Fruit fly (Drosophila melanogaster) whole organism, embryonic: ENCODE measurements around the gene TrpA1.

Experiments
- ATbp ChIP-seq: fragments of 200-800 bp; sonication (Bioruptor generic); optimal IDR thresholded peaks from 2 replicates; lab custom pipeline; 2017; ENCODE audit warnings: missing biosample characterization, mild to moderate bottlenecking, missing genetic modification characterization, missing genetic modification reagents
- Aef1 ChIP-seq: fragments of 200-800 bp; sonication (Bioruptor generic); IDR thresholded peaks from 3 replicates; pipeline ENCODE4 v1.3.6; 2022; ENCODE audit warnings: missing biosample characterization, missing genetic modification characterization
- CG10209 ChIP-seq: fragments of 200-800 bp; sonication (Bioruptor generic); optimal IDR thresholded peaks from 3 replicates; lab custom pipeline; 2017; ENCODE audit warnings: missing biosample characterization, mild to moderate bottlenecking, missing genetic modification characterization, missing genetic modification reagents
- CG11085 ChIP-seq: fragments of 200-800 bp; sonication (Bioruptor generic); IDR thresholded peaks from 2 replicates; pipeline ENCODE4 v1.3.6; 2022; ENCODE audit warnings: missing biosample characterization, missing genetic modification characterization
- CG12104 ChIP-seq: fragments of 200-800 bp; sonication (Bioruptor generic); optimal IDR thresholded peaks from 3 replicates; lab custom pipeline; 2016; ENCODE audit warnings: missing biosample characterization, missing genetic modification characterization
- CG12219 ChIP-seq: fragments of 200-800 bp; sonication (Bioruptor generic); optimal IDR thresholded peaks from 3 replicates; lab custom pipeline; 2018; ENCODE audit warnings: missing biosample characterization, mild to moderate bottlenecking, missing genetic modification characterization
- CG12236 ChIP-seq: fragments of 200-800 bp; sonication (Bioruptor generic); optimal IDR thresholded peaks from 2 replicates; lab custom pipeline; 2016; ENCODE audit warnings: missing biosample characterization, missing genetic modification characterization
- CG1233 ChIP-seq: fragments of 200-800 bp; sonication (Bioruptor generic); optimal IDR thresholded peaks from 4 replicates; lab custom pipeline; 2018; ENCODE audit warnings: missing biosample characterization, mild to moderate bottlenecking, missing genetic modification characterization
- CG13296 ChIP-seq: fragments of 200-800 bp; sonication (Bioruptor generic); optimal IDR thresholded peaks from 3 replicates; lab custom pipeline; 2018; ENCODE audit warnings: missing biosample characterization, mild to moderate bottlenecking, missing genetic modification characterization
- CG13424 ChIP-seq: fragments of 200-800 bp; sonication (Bioruptor generic); optimal IDR thresholded peaks from 2 replicates; lab custom pipeline; 2019; ENCODE audit warnings: missing biosample characterization, mild to moderate bottlenecking, missing genetic modification characterization, moderate library complexity
- CG14965 ChIP-seq: fragments of 200-800 bp; sonication (Bioruptor generic); optimal IDR thresholded peaks from 2 replicates; lab custom pipeline; 2016; ENCODE audit warnings: missing biosample characterization, missing genetic modification characterization, borderline replicate concordance
- CG16863 ChIP-seq: fragments of 200-800 bp; sonication (Bioruptor generic); optimal IDR thresholded peaks from 3 replicates; lab custom pipeline; 2016; ENCODE audit warnings: missing biosample characterization, missing genetic modification characterization
- CG17359 ChIP-seq: fragments of 200-800 bp; sonication (Bioruptor generic); optimal IDR thresholded peaks from 3 replicates; lab custom pipeline; 2018; ENCODE audit warnings: missing biosample characterization, mild to moderate bottlenecking, missing genetic modification characterization, moderate library complexity
- CG18262 ChIP-seq: fragments of 200-800 bp; optimal IDR thresholded peaks from 3 replicates; lab custom pipeline; 2019; ENCODE audit warnings: missing biosample characterization, mild to moderate bottlenecking, missing genetic modification characterization, moderate library complexity
- CG18476 ChIP-seq: fragments of 200-800 bp; sonication (Bioruptor generic); optimal IDR thresholded peaks from 2 replicates; lab custom pipeline; 2016; ENCODE audit warnings: missing biosample characterization, mild to moderate bottlenecking, missing genetic modification characterization
- CG2202 ChIP-seq: fragments of 200-800 bp; sonication (Bioruptor generic); optimal IDR thresholded peaks from 2 replicates; lab custom pipeline; 2018; ENCODE audit warnings: missing biosample characterization, mild to moderate bottlenecking, missing genetic modification characterization
- CG2678 ChIP-seq: fragments of 200-800 bp; sonication (Bioruptor generic); optimal IDR thresholded peaks from 3 replicates; lab custom pipeline; 2019; ENCODE audit warnings: missing biosample characterization, mild to moderate bottlenecking, missing genetic modification characterization, moderate library complexity
- CG31365 ChIP-seq: fragments of 200-800 bp; sonication (Bioruptor generic); optimal IDR thresholded peaks from 2 replicates; lab custom pipeline; 2018; ENCODE audit warnings: missing biosample characterization, mild to moderate bottlenecking, missing genetic modification characterization
- CG31441 ChIP-seq: fragments of 200-800 bp; sonication (Bioruptor generic); IDR thresholded peaks from 2 replicates; pipeline ENCODE4 v1.3.6; 2022; ENCODE audit warnings: missing biosample characterization, missing genetic modification characterization
- CG3407 ChIP-seq: fragments of 200-800 bp; sonication (Bioruptor generic); optimal IDR thresholded peaks from 2 replicates; lab custom pipeline; 2018; ENCODE audit warnings: missing biosample characterization, mild to moderate bottlenecking, missing genetic modification characterization
- CG6254 ChIP-seq: fragments of 200-800 bp; sonication (Bioruptor generic); optimal IDR thresholded peaks from 3 replicates; lab custom pipeline; 2017; ENCODE audit warnings: mild to moderate bottlenecking, missing biosample characterization, missing genetic modification reagents, missing genetic modification characterization
- CG6689 ChIP-seq: fragments of 200-800 bp; sonication (Bioruptor generic); IDR thresholded peaks from 2 replicates; pipeline ENCODE4 v1.3.6; 2022; ENCODE audit warnings: missing biosample characterization, missing genetic modification characterization
- CG8290 ChIP-seq, 3 experiments: fragments of 200-800 bp; sonication (Bioruptor generic); optimal IDR thresholded peaks; 2 replicates each; lab custom pipeline; 2016 to 2019; ENCODE audit warnings: missing biosample characterization in 3 of 3, missing genetic modification characterization in 3 of 3, mild to moderate bottlenecking in 2 of 3, moderate library complexity in 1 of 3
- CG8924 ChIP-seq: fragments of 200-800 bp; optimal IDR thresholded peaks from 3 replicates; lab custom pipeline; 2019; ENCODE audit warnings: missing biosample characterization, mild to moderate bottlenecking, missing genetic modification characterization, moderate library complexity
- Camta ChIP-seq: fragments of 200-800 bp; sonication (Bioruptor generic); optimal IDR thresholded peaks from 2 replicates; lab custom pipeline; 2016; ENCODE audit warnings: missing biosample characterization, missing genetic modification characterization
- Med ChIP-seq: fragments of 200-800 bp; sonication (Bioruptor generic); peaks from one replicate; lab custom pipeline; 2016; ENCODE audit warnings: missing biosample characterization, missing genetic modification characterization, mild to moderate bottlenecking, inconsistent platforms, moderate library complexity
- NC2β ChIP-seq: fragments of 200-800 bp; sonication (Bioruptor generic); optimal IDR thresholded peaks from 2 replicates; lab custom pipeline; 2016; ENCODE audit warnings: missing biosample characterization, missing genetic modification characterization
- Nf-YB ChIP-seq: fragments of 200-800 bp; sonication (Bioruptor generic); optimal IDR thresholded peaks from 3 replicates; lab custom pipeline; 2019; ENCODE audit warnings: missing biosample characterization, mild to moderate bottlenecking, missing genetic modification characterization, moderate library complexity
- Oaz ChIP-seq: fragments of 200-800 bp; sonication (Bioruptor generic); IDR thresholded peaks from 2 replicates; pipeline ENCODE4 v1.3.6; 2022; ENCODE audit warnings: missing biosample characterization, missing genetic modification characterization
- PHDP ChIP-seq: fragments of 200-800 bp; sonication (Bioruptor generic); optimal IDR thresholded peaks from 3 replicates; lab custom pipeline; 2018; ENCODE audit warnings: missing biosample characterization, mild to moderate bottlenecking, missing genetic modification characterization, moderate library complexity
- Ravus ChIP-seq: fragments of 200-800 bp; sonication (Bioruptor generic); IDR thresholded peaks from 2 replicates; pipeline ENCODE4 v1.3.6; 2022; ENCODE audit warnings: missing biosample characterization, missing genetic modification characterization
- Trl ChIP-seq, 3 experiments: fragments of >200 bp in 2 of 3; fragments of 200-800 bp in 1 of 3; sonication (Bioruptor generic) in 1 of 3; optimal IDR thresholded peaks; 2 replicates in 1 of 3; 3 replicates in 2 of 3; lab custom pipeline; 2016 to 2017; ENCODE audit warnings: missing biosample characterization in 1 of 3, missing genetic modification characterization in 1 of 3
- ara ChIP-seq: fragments of 200-800 bp; sonication (Bioruptor generic); IDR thresholded peaks from 2 replicates; pipeline ENCODE4 v1.3.6; 2022; ENCODE audit warnings: missing biosample characterization, missing genetic modification characterization
- ato ChIP-seq: fragments of 200-800 bp; sonication (Bioruptor generic); IDR thresholded peaks from 2 replicates; pipeline ENCODE4 v1.3.6; 2022; ENCODE audit warnings: missing biosample characterization, missing genetic modification characterization; ENCODE audit not compliant: partially characterized antibody
- bab2 ChIP-seq: fragments of 200-800 bp; sonication (Bioruptor generic); optimal IDR thresholded peaks from 2 replicates; lab custom pipeline; 2016; ENCODE audit warnings: missing biosample characterization, missing genetic modification characterization
- ci ChIP-seq: fragments of 200-800 bp; sonication (Bioruptor generic); IDR thresholded peaks from 3 replicates; pipeline ENCODE4 v1.3.6; 2022; ENCODE audit warnings: missing biosample characterization, missing genetic modification characterization
- eve ChIP-seq, 2 experiments: fragments of >200 bp; optimal IDR thresholded peaks; 2 replicates each; lab custom pipeline; 2017; ENCODE audit warnings: missing biosample characterization in 2 of 2, missing genetic modification characterization in 2 of 2
- ewg ChIP-seq: fragments of 200-800 bp; sonication (Bioruptor generic); optimal IDR thresholded peaks from 3 replicates; lab custom pipeline; 2017; ENCODE audit warnings: mild to moderate bottlenecking, missing biosample characterization, missing genetic modification reagents, missing genetic modification characterization
- gem ChIP-seq: fragments of 200-800 bp; sonication (Bioruptor generic); optimal IDR thresholded peaks from 2 replicates; lab custom pipeline; 2019; ENCODE audit warnings: missing biosample characterization, mild to moderate bottlenecking, missing genetic modification characterization, moderate library complexity
- grn ChIP-seq: fragments of 200-800 bp; sonication (Bioruptor generic); optimal IDR thresholded peaks from 3 replicates; lab custom pipeline; 2017; ENCODE audit warnings: missing biosample characterization, missing genetic modification characterization
- lab ChIP-seq: fragments of 200-800 bp; sonication (Bioruptor generic); optimal IDR thresholded peaks from 3 replicates; lab custom pipeline; 2017; ENCODE audit warnings: missing biosample characterization, missing genetic modification characterization, mild to moderate bottlenecking, moderate library complexity, missing genetic modification reagents
- nau ChIP-seq: fragments of 200-800 bp; sonication (Bioruptor generic); optimal IDR thresholded peaks from 3 replicates; lab custom pipeline; 2017; ENCODE audit warnings: missing biosample characterization, mild to moderate bottlenecking, missing genetic modification characterization, missing genetic modification reagents
- oc ChIP-seq: fragments of 200-800 bp; sonication (Bioruptor generic); optimal IDR thresholded peaks from 2 replicates; lab custom pipeline; 2018; ENCODE audit warnings: missing biosample characterization, mild to moderate bottlenecking, missing genetic modification characterization, moderate library complexity
- odd ChIP-seq: fragments of 200-800 bp; sonication (Bioruptor generic); optimal IDR thresholded peaks from 2 replicates; lab custom pipeline; 2017; ENCODE audit warnings: missing biosample characterization, mild to moderate bottlenecking, missing genetic modification characterization
- ranshi ChIP-seq: fragments of 200-800 bp; sonication (Bioruptor generic); IDR thresholded peaks from 2 replicates; pipeline ENCODE4 v1.3.6; 2022; ENCODE audit warnings: missing biosample characterization, missing genetic modification characterization
- sens ChIP-seq: fragments of 200-800 bp; sonication (Bioruptor generic); peaks from one replicate; lab custom pipeline; 2016; ENCODE audit warnings: missing biosample characterization, missing genetic modification characterization
- sqz ChIP-seq: fragments of 200-800 bp; sonication (Bioruptor generic); optimal IDR thresholded peaks from 3 replicates; lab custom pipeline; 2018; ENCODE audit warnings: missing biosample characterization, mild to moderate bottlenecking, missing genetic modification characterization
- toy ChIP-seq: fragments of 200-800 bp; sonication (Bioruptor generic); IDR thresholded peaks from 2 replicates; pipeline ENCODE4 v1.3.6; 2022; ENCODE audit warnings: missing biosample characterization, missing genetic modification characterization
- unpg ChIP-seq: fragments of 200-800 bp; sonication (Bioruptor generic); optimal IDR thresholded peaks from 3 replicates; lab custom pipeline; 2018; ENCODE audit warnings: missing biosample characterization, mild to moderate bottlenecking, missing genetic modification characterization, moderate library complexity
- z ChIP-seq: fragments of 200-800 bp; sonication (Bioruptor generic); IDR thresholded peaks from 3 replicates; pipeline ENCODE4 v1.3.6; 2022; ENCODE audit warnings: missing biosample characterization, missing genetic modification characterization

The TrpA1 gene

DNA sequence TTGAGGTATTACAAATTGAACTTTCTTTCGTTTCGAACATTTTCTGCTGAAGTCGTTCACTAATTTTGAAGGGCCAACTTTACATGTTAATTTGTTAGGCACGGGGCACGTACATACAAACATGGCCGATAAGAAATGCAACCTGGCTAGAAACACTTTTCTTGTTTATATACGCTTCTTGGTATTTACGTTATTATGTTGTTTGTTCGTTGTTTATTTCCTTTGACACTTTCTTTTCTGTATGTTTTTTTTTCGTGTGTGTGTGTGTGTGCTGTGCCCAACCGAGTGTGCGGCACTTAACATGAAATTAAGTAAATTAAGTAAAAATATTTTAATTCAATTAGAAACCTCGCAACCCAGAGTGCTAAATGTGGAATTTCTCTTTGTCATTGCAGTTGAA is 20.7 kb upstream of the TrpA1 start (continued):
- TF ChIP-seq CG6689 (GFP tag; lab: Robert Waterston, UW) (no peak), CG3407 (peak; percentile 73), toy (GFP tag; lab: Robert Waterston, UW) (no peak), grn (peak; percentile 22), CG13424 (tag; lab: Kevin White, UChicago) (peak; percentile 23), PHDP (tag; lab: Kevin White, UChicago) (peak; percentile 5), CG13296 (no peak), gem (tag; lab: Kevin White, UChicago) (peak; percentile 60), odd (GFP tag; lab: Kevin White, UChicago) (peak; percentile 63), z (GFP tag; lab: Robert Waterston, UW) (0 out of 3 replicates have a peak, but pooled peaks have one; percentile 14), eve (GFP tag; optimal IDR thresholded peaks at IDR 0.05; lab: Kevin White, UChicago) (peak in 1 of 2 experiments; percentile 24), CG31441 (0 out of 2 replicates have a peak, but pooled peaks have one; percentile 35), CG18476 (no peak), oc (tag; lab: Kevin White, UChicago) (peak; percentile 62), CG10209 (GFP tag; lab: Kevin White, UChicago) (peak; percentile 53), Med (peak; percentile 54), CG14965 (no peak), CG12104 (GFP tag; lab: Kevin White, UChicago) (peak; percentile 10), CG2678 (tag; lab: Kevin White, UChicago) (peak; percentile 67), ara (GFP tag; lab: Robert Waterston, UW) (peak; percentile 69), Aef1 (no peak), CG17359 (tag; lab: Kevin White, UChicago) (peak; percentile 75), sens (GFP tag; lab: Kevin White, UChicago) (peak; percentile 85), CG1233 (GFP tag; lab: Kevin White, UChicago) (peak; percentile 25), Nf-YB (GFP tag; lab: Kevin White, UChicago) (peak; percentile 2), ATbp (GFP tag; lab: Kevin White, UChicago) (peak; percentile 94), ewg (peak; percentile 10), ci (peak; percentile 75), Camta (peak; percentile 18), CG18262 (tag; lab: Kevin White, UChicago) (peak; percentile 29), lab (GFP tag; lab: Kevin White, UChicago) (peak; percentile 39), CG2202 (peak; percentile 68), unpg (GFP tag; lab: Kevin White, UChicago) (peak; percentile 36), nau (GFP tag; lab: Kevin White, UChicago) (peak; percentile 34), CG16863 (peak; percentile 14), CG12236 (GFP tag; lab: Kevin White, UChicago) (peak; percentile 21), CG11085 (GFP tag; lab: Robert Waterston, UW) (no peak), NC2β (GFP tag; lab: Kevin White, UChicago) (peak; percentile 20), sqz (GFP tag; lab: Kevin White, UChicago) (peak; percentile 14), Ravus (GFP tag; lab: Robert Waterston, UW) (no peak), ranshi (GFP tag; lab: Robert Waterston, UW) (no peak), CG8290 (GFP tag; optimal IDR thresholded peaks at IDR 0.05; lab: Kevin White, UChicago) (peak; percentile 12), CG8290 (tag; optimal IDR thresholded peaks at IDR 0.05; lab: Kevin White, UChicago) (peak in 1 of 2 experiments; percentile 1), ato (GFP tag; lab: Robert Waterston, UW) (no peak), CG6254 (GFP tag; lab: Kevin White, UChicago) (peak; percentile 58), Oaz (GFP tag; lab: Robert Waterston, UW) (no peak), bab2 (GFP tag; lab: Kevin White, UChicago) (peak; percentile 10), CG8924 (tag; lab: Kevin White, UChicago) (no peak), CG12219 (GFP tag; lab: Kevin White, UChicago) (peak; percentile 27), Trl (optimal IDR thresholded peaks at IDR 0.05; lab: Kevin White, UChicago) (no peak), Trl (GFP tag; optimal IDR thresholded peaks at IDR 0.05; lab: Kevin White, UChicago) (peak; percentile 1), CG31365 (tag; lab: Kevin White, UChicago) (peak; percentile 5)
